Fruit fly (Drosophila melanogaster) whole organism, embryonic: Measurements from ENCODE around the gene mthl12.
A peak's percentile ranks its signal among the peaks of the same experiment; 100 is the strongest.

Source experiments
- Bdp1 ChIP-seq: fragments of 200-800 bp; sonication (Bioruptor generic); optimal IDR thresholded peaks from 3 replicates; lab custom pipeline; 2016; ENCODE audit warnings: missing biosample characterization, missing genetic modification characterization
- CG10979 ChIP-seq: fragments of 200-800 bp; sonication (Bioruptor generic); optimal IDR thresholded peaks from 2 replicates; lab custom pipeline; 2018; ENCODE audit warnings: missing biosample characterization, mild to moderate bottlenecking, missing genetic modification characterization, moderate library complexity
- CG1233 ChIP-seq: fragments of 200-800 bp; sonication (Bioruptor generic); optimal IDR thresholded peaks from 4 replicates; lab custom pipeline; 2018; ENCODE audit warnings: missing biosample characterization, mild to moderate bottlenecking, missing genetic modification characterization
- CG12391 ChIP-seq: fragments of 200-800 bp; sonication (Bioruptor generic); optimal IDR thresholded peaks from 3 replicates; lab custom pipeline; 2018; ENCODE audit warnings: missing biosample characterization, mild to moderate bottlenecking, missing genetic modification characterization, moderate library complexity
- CG15269 ChIP-seq: fragments of 200-800 bp; sonication (Bioruptor generic); optimal IDR thresholded peaks from 2 replicates; lab custom pipeline; 2018; ENCODE audit warnings: missing biosample characterization, mild to moderate bottlenecking, missing genetic modification characterization, moderate library complexity
- CG15479 ChIP-seq: fragments of 200-800 bp; sonication (Bioruptor generic); optimal IDR thresholded peaks from 3 replicates; lab custom pipeline; 2019; ENCODE audit warnings: missing biosample characterization, mild to moderate bottlenecking, missing genetic modification characterization, moderate library complexity
- CG17802 ChIP-seq: fragments of 200-800 bp; sonication (Bioruptor generic); optimal IDR thresholded peaks from 2 replicates; lab custom pipeline; 2018; ENCODE audit warnings: missing biosample characterization, mild to moderate bottlenecking, missing genetic modification characterization, moderate library complexity
- CG18619 ChIP-seq: fragments of 200-800 bp; sonication (Bioruptor generic); optimal IDR thresholded peaks from 3 replicates; lab custom pipeline; 2017; ENCODE audit warnings: missing biosample characterization, mild to moderate bottlenecking, missing genetic modification characterization
- CG2889 ChIP-seq: fragments of 200-800 bp; sonication (Bioruptor generic); IDR thresholded peaks from 3 replicates; pipeline ENCODE4 v1.3.6; 2022; ENCODE audit warnings: missing biosample characterization, missing genetic modification characterization
- CG4424 ChIP-seq: fragments of 200-800 bp; sonication (Bioruptor generic); optimal IDR thresholded peaks from 3 replicates; lab custom pipeline; 2016; ENCODE audit warnings: missing biosample characterization, missing genetic modification characterization
- CG6254 ChIP-seq: fragments of 200-800 bp; sonication (Bioruptor generic); optimal IDR thresholded peaks from 3 replicates; lab custom pipeline; 2017; ENCODE audit warnings: mild to moderate bottlenecking, missing biosample characterization, missing genetic modification reagents, missing genetic modification characterization
- CG7839 ChIP-seq: fragments of 200-800 bp; sonication (Bioruptor generic); optimal IDR thresholded peaks from 3 replicates; lab custom pipeline; 2018; ENCODE audit warnings: missing biosample characterization, mild to moderate bottlenecking, missing genetic modification characterization, moderate library complexity
- CG8944 ChIP-seq: fragments of 200-800 bp; sonication (Bioruptor generic); optimal IDR thresholded peaks from 3 replicates; lab custom pipeline; 2016; ENCODE audit warnings: missing biosample characterization, missing genetic modification characterization
- CG9609 ChIP-seq: fragments of 200-800 bp; sonication (Bioruptor generic); optimal IDR thresholded peaks from 3 replicates; lab custom pipeline; 2016; ENCODE audit warnings: missing biosample characterization, missing genetic modification characterization
- Camta ChIP-seq: fragments of 200-800 bp; sonication (Bioruptor generic); optimal IDR thresholded peaks from 2 replicates; lab custom pipeline; 2016; ENCODE audit warnings: missing biosample characterization, missing genetic modification characterization
- D19A ChIP-seq: fragments of 200-800 bp; optimal IDR thresholded peaks from 3 replicates; lab custom pipeline; 2019; ENCODE audit warnings: missing biosample characterization, mild to moderate bottlenecking, missing genetic modification characterization, moderate library complexity
- Dll ChIP-seq: fragments of 200-800 bp; sonication (Bioruptor generic); IDR thresholded peaks from 4 replicates; pipeline ENCODE4 v1.3.6; 2022; ENCODE audit warnings: missing biosample characterization, missing genetic modification characterization; ENCODE audit not compliant: partially characterized antibody
- Dp ChIP-seq: fragments of 200-800 bp; sonication (Bioruptor generic); optimal IDR thresholded peaks from 2 replicates; lab custom pipeline; 2018; ENCODE audit warnings: missing biosample characterization, mild to moderate bottlenecking, missing genetic modification characterization, moderate library complexity
- HHEX ChIP-seq: fragments of 200-800 bp; sonication (Bioruptor generic); optimal IDR thresholded peaks from 3 replicates; lab custom pipeline; 2017; ENCODE audit warnings: missing biosample characterization, mild to moderate bottlenecking, missing genetic modification characterization, missing genetic modification reagents
- Hr78 ChIP-seq, 2 experiments: fragments of 200-800 bp in 1 of 2; fragments of >200 bp in 1 of 2; sonication (Bioruptor generic) in 1 of 2; optimal IDR thresholded peaks; 2 replicates each; lab custom pipeline; 2017 to 2019; ENCODE audit warnings: missing biosample characterization in 2 of 2, missing genetic modification characterization in 2 of 2, mild to moderate bottlenecking in 1 of 2, moderate library complexity in 1 of 2
- Lhr ChIP-seq: fragments of 200-800 bp; sonication (Bioruptor generic); optimal IDR thresholded peaks from 3 replicates; lab custom pipeline; 2017; ENCODE audit warnings: mild to moderate bottlenecking, missing biosample characterization, missing genetic modification reagents, missing genetic modification characterization
- NfI ChIP-seq: fragments of 200-800 bp; sonication (Bioruptor generic); optimal IDR thresholded peaks from 3 replicates; lab custom pipeline; 2018; ENCODE audit warnings: missing biosample characterization, mild to moderate bottlenecking, missing genetic modification characterization, moderate library complexity
- Pdp1 ChIP-seq, 2 experiments: fragments of 200-800 bp; sonication (Bioruptor generic); optimal IDR thresholded peaks; 3 replicates each; lab custom pipeline; 2016; ENCODE audit warnings: missing biosample characterization in 2 of 2, missing genetic modification characterization in 2 of 2, mild to moderate bottlenecking in 1 of 2, moderate library complexity in 1 of 2
- Ptx1 ChIP-seq: fragments of 200-800 bp; sonication (Bioruptor generic); IDR thresholded peaks from 2 replicates; pipeline ENCODE4 v1.3.6; 2022; ENCODE audit warnings: missing biosample characterization, missing genetic modification characterization
- Sin3A ChIP-seq: fragments of >200 bp; optimal IDR thresholded peaks from 2 replicates; lab custom pipeline; 2018
- Sox102F ChIP-seq: fragments of 200-800 bp; sonication (Bioruptor generic); optimal IDR thresholded peaks from 2 replicates; lab custom pipeline; 2018; ENCODE audit warnings: missing biosample characterization, mild to moderate bottlenecking, missing genetic modification characterization, moderate library complexity
- YL-1 ChIP-seq: fragments of 200-800 bp; sonication (Bioruptor generic); optimal IDR thresholded peaks from 3 replicates; lab custom pipeline; 2017; ENCODE audit warnings: missing biosample characterization, mild to moderate bottlenecking, missing genetic modification characterization
- amos ChIP-seq: fragments of 200-800 bp; sonication (Bioruptor generic); IDR thresholded peaks from 2 replicates; pipeline ENCODE4 v1.3.6; 2022; ENCODE audit warnings: missing biosample characterization, missing genetic modification characterization; ENCODE audit not compliant: partially characterized antibody
- bigmax ChIP-seq: fragments of 200-800 bp; sonication (Bioruptor generic); optimal IDR thresholded peaks from 2 replicates; lab custom pipeline; 2018; ENCODE audit warnings: missing biosample characterization, mild to moderate bottlenecking, missing genetic modification characterization
- chn ChIP-seq: fragments of 200-800 bp; sonication (Bioruptor generic); optimal IDR thresholded peaks from 2 replicates; lab custom pipeline; 2016; ENCODE audit warnings: missing biosample characterization, missing genetic modification characterization
- dmrt11E ChIP-seq: fragments of 200-800 bp; sonication (Bioruptor generic); optimal IDR thresholded peaks from 3 replicates; lab custom pipeline; 2018; ENCODE audit warnings: missing biosample characterization, mild to moderate bottlenecking, missing genetic modification characterization, moderate library complexity
- ems ChIP-seq: fragments of 200-800 bp; sonication (Bioruptor generic); optimal IDR thresholded peaks from 3 replicates; lab custom pipeline; 2016; ENCODE audit warnings: missing biosample characterization, missing genetic modification characterization
- ewg ChIP-seq: fragments of 200-800 bp; sonication (Bioruptor generic); optimal IDR thresholded peaks from 3 replicates; lab custom pipeline; 2017; ENCODE audit warnings: mild to moderate bottlenecking, missing biosample characterization, missing genetic modification reagents, missing genetic modification characterization
- fru ChIP-seq: fragments of >200 bp; optimal IDR thresholded peaks from 2 replicates; lab custom pipeline; 2017
- fu2 ChIP-seq: fragments of 200-800 bp; sonication (Bioruptor generic); optimal IDR thresholded peaks from 2 replicates; lab custom pipeline; 2016; ENCODE audit warnings: missing biosample characterization, missing genetic modification characterization
- her ChIP-seq: fragments of 200-800 bp; sonication (Bioruptor generic); optimal IDR thresholded peaks from 2 replicates; lab custom pipeline; 2016; ENCODE audit warnings: missing biosample characterization, missing genetic modification characterization
- hkb ChIP-seq, 2 experiments: fragments of 200-800 bp in 1 of 2; fragments of >200 bp in 1 of 2; sonication (Bioruptor generic) in 1 of 2; IDR thresholded peaks in 1 of 2; optimal IDR thresholded peaks in 1 of 2; 2 replicates each; pipeline versions ENCODE4 v1.3.6 to Lab custom; 2017 to 2022; ENCODE audit warnings: missing biosample characterization in 1 of 2, missing genetic modification characterization in 1 of 2
- mld ChIP-seq: fragments of 200-800 bp; sonication (Bioruptor generic); IDR thresholded peaks from 3 replicates; pipeline ENCODE4 v1.3.6; 2022; ENCODE audit warnings: missing biosample characterization, missing genetic modification characterization; ENCODE audit not compliant: partially characterized antibody
- pita ChIP-seq: fragments of 200-800 bp; sonication (Bioruptor generic); optimal IDR thresholded peaks from 2 replicates; lab custom pipeline; 2017; ENCODE audit warnings: missing biosample characterization, mild to moderate bottlenecking, missing genetic modification characterization
- pnt ChIP-seq: fragments of 200-800 bp; sonication (Bioruptor generic); optimal IDR thresholded peaks from 3 replicates; lab custom pipeline; 2016; ENCODE audit warnings: missing biosample characterization, missing genetic modification characterization
- prd ChIP-seq, 3 experiments: fragments of >200 bp in 2 of 3; fragments of 200-800 bp in 1 of 3; sonication (Bioruptor generic) in 1 of 3; optimal IDR thresholded peaks in 2 of 3; IDR thresholded peaks in 1 of 3; 2 replicates in 2 of 3; 3 replicates in 1 of 3; pipeline versions ENCODE4 v1.3.6 to Lab custom; 2017 to 2022; ENCODE audit warnings: missing biosample characterization in 1 of 3, missing genetic modification characterization in 1 of 3
- repo ChIP-seq: fragments of 200-800 bp; sonication (Bioruptor generic); optimal IDR thresholded peaks from 2 replicates; lab custom pipeline; 2016; ENCODE audit warnings: missing biosample characterization, missing genetic modification characterization
- sima ChIP-seq: fragments of 200-800 bp; sonication (Bioruptor generic); optimal IDR thresholded peaks from 2 replicates; lab custom pipeline; 2016; ENCODE audit warnings: missing biosample characterization, missing genetic modification characterization
- slp2 ChIP-seq: fragments of 200-800 bp; sonication (Bioruptor generic); optimal IDR thresholded peaks from 2 replicates; lab custom pipeline; 2016; ENCODE audit warnings: missing biosample characterization, missing genetic modification characterization
- stc ChIP-seq: fragments of 200-800 bp; sonication (Bioruptor generic); IDR thresholded peaks from 2 replicates; pipeline ENCODE4 v1.3.6; 2022; ENCODE audit warnings: missing biosample characterization, missing genetic modification characterization
- trh ChIP-seq: fragments of 200-800 bp; sonication (Bioruptor generic); optimal IDR thresholded peaks from 2 replicates; lab custom pipeline; 2016; ENCODE audit warnings: missing biosample characterization, missing genetic modification characterization
- tup ChIP-seq: fragments of 200-800 bp; sonication (Bioruptor generic); optimal IDR thresholded peaks from 2 replicates; lab custom pipeline; 2016; ENCODE audit warnings: missing biosample characterization, mild to moderate bottlenecking, missing genetic modification characterization, moderate library complexity
- unpg ChIP-seq: fragments of 200-800 bp; sonication (Bioruptor generic); optimal IDR thresholded peaks from 3 replicates; lab custom pipeline; 2018; ENCODE audit warnings: missing biosample characterization, mild to moderate bottlenecking, missing genetic modification characterization, moderate library complexity
- zen2 ChIP-seq: fragments of 200-800 bp; sonication (Bioruptor generic); IDR thresholded peaks from 3 replicates; pipeline ENCODE4 v1.3.6; 2022; ENCODE audit warnings: missing biosample characterization, missing genetic modification characterization; ENCODE audit not compliant: partially characterized antibody

The mthl12 gene

dm6 chr3R:13403032-13403459 is 49.6 kb downstream of the mthl12 start, which contains the start of gene Dpm3 (continued):
- TF ChIP-seq CG7839 (peak; percentile 5), CG17802 (peak; percentile 57), pnt (peak; percentile 28), pita (GFP tag; lab: Kevin White, UChicago) (peak; percentile 17), D19A (tag; lab: Kevin White, UChicago) (no peak), CG8944 (GFP tag; lab: Kevin White, UChicago) (peak; percentile 52), prd (optimal IDR thresholded peaks at IDR 0.05; lab: Kevin White, UChicago) (no peak), prd (GFP tag; IDR thresholded peaks at IDR 0.05; lab: Robert Waterston, UW) (peak; percentile 43; the same call in 2 of the 3 replicates), slp2 (GFP tag; lab: Kevin White, UChicago) (peak; percentile 22), CG6254 (GFP tag; lab: Kevin White, UChicago) (no peak), Pdp1 (GFP tag; optimal IDR thresholded peaks at IDR 0.05; lab: Kevin White, UChicago) (peak in 1 of 2 experiments; percentile 57), CG9609 (GFP tag; lab: Kevin White, UChicago) (peak; percentile 38), HHEX (GFP tag; lab: Kevin White, UChicago) (no peak), repo (peak; percentile 19), zen2 (GFP tag; lab: Robert Waterston, UW) (peak; percentile 84), chn (GFP tag; lab: Kevin White, UChicago) (peak; percentile 15), stc (GFP tag; lab: Robert Waterston, UW) (no peak), YL-1 (GFP tag; lab: Kevin White, UChicago) (peak; percentile 6), fu2 (peak; percentile 10), Ptx1 (GFP tag; lab: Robert Waterston, UW) (no peak), Sin3A (peak; percentile 88), CG18619 (GFP tag; lab: Kevin White, UChicago) (no peak), NfI (GFP tag; lab: Kevin White, UChicago) (peak; percentile 38), Dp (GFP tag; lab: Kevin White, UChicago) (peak; percentile 97), CG15479 (GFP tag; lab: Kevin White, UChicago) (no peak), Lhr (GFP tag; lab: Kevin White, UChicago) (peak; percentile 99), mld (GFP tag; lab: Robert Waterston, UW) (peak; percentile 75; the same call in 2 of the 3 replicates), her (GFP tag; lab: Kevin White, UChicago) (peak; percentile 27), bigmax (GFP tag; lab: Kevin White, UChicago) (no peak), Sox102F (GFP tag; lab: Kevin White, UChicago) (peak; percentile 13), ewg (GFP tag; lab: Kevin White, UChicago) (no peak), unpg (GFP tag; lab: Kevin White, UChicago) (no peak), CG1233 (GFP tag; lab: Kevin White, UChicago) (no peak), CG10979 (tag; lab: Kevin White, UChicago) (peak; percentile 15), CG15269 (tag; lab: Kevin White, UChicago) (no peak), Hr78 (GFP tag; optimal IDR thresholded peaks at IDR 0.05; lab: Kevin White, UChicago) (no peak), Bdp1 (GFP tag; lab: Kevin White, UChicago) (peak; percentile 39), ems (GFP tag; lab: Kevin White, UChicago) (no peak), tup (no peak), dmrt11E (tag; lab: Kevin White, UChicago) (no peak), fru (lab: Kevin White, UChicago) (no peak), CG12391 (peak; percentile 58), Dll (GFP tag; lab: Robert Waterston, UW) (peak; percentile 97), hkb (optimal IDR thresholded peaks at IDR 0.05; lab: Kevin White, UChicago) (peak; percentile 62), hkb (GFP tag; IDR thresholded peaks at IDR 0.05; lab: Robert Waterston, UW) (no peak), CG2889 (GFP tag; lab: Robert Waterston, UW) (no peak), Camta (peak; percentile 60), sima (no peak), CG4424 (no peak), trh (no peak), amos (GFP tag; lab: Robert Waterston, UW) (peak; percentile 85)
